Worm (Caenorhabditis elegans) whole organism, mixed stage, embryonic: ENCODE results near the gene arrd-11.

Source experiments
- M03D4.4 ChIP-seq: sonication (generic microtip); optimal IDR thresholded peaks from 2 replicates; lab custom pipeline; 2017; ENCODE audit warnings: mild to moderate bottlenecking, missing genetic modification characterization, missing compliant biosample characterization
- bed-3 ChIP-seq: fragments of 200-800 bp; sonication (Bioruptor generic); optimal IDR thresholded peaks from 3 replicates; lab custom pipeline; 2018; ENCODE audit warnings: mild to moderate bottlenecking, missing genetic modification characterization, moderate library complexity, missing compliant biosample characterization
- blmp-1 ChIP-seq: fragments of 150-350 bp; optimal IDR thresholded peaks from 2 replicates; lab custom pipeline; 2014; ENCODE audit warnings: missing biosample characterization, missing genetic modification characterization
- ceh-39 ChIP-seq: fragments of 150-350 bp; optimal IDR thresholded peaks from 2 replicates; lab custom pipeline; 2014; ENCODE audit warnings: missing biosample characterization, missing genetic modification characterization
- ceh-43 ChIP-seq: fragments of 200-800 bp; sonication (Bioruptor generic); optimal IDR thresholded peaks from 2 replicates; lab custom pipeline; 2018; ENCODE audit warnings: mild to moderate bottlenecking, missing genetic modification characterization, moderate library complexity, missing compliant biosample characterization
- ceh-83 ChIP-seq: fragments of 200-800 bp; sonication (Bioruptor generic); optimal IDR thresholded peaks from 2 replicates; lab custom pipeline; 2018; ENCODE audit warnings: mild to moderate bottlenecking, missing genetic modification characterization, missing compliant biosample characterization
- ces-1 ChIP-seq: fragments of 150-350 bp; optimal IDR thresholded peaks from 2 replicates; lab custom pipeline; 2014; ENCODE audit warnings: missing biosample characterization, missing genetic modification reagents, missing genetic modification characterization
- cnd-1 ChIP-seq: fragments of 200-800 bp; sonication (Bioruptor generic); optimal IDR thresholded peaks from 2 replicates; lab custom pipeline; 2018; ENCODE audit warnings: mild to moderate bottlenecking, missing genetic modification characterization, missing compliant biosample characterization
- elt-1 ChIP-seq: sonication (generic microtip); optimal IDR thresholded peaks from 2 replicates; lab custom pipeline; 2017; ENCODE audit warnings: missing genetic modification characterization, mild to moderate bottlenecking, missing compliant biosample characterization, antibody characterized with exemption, moderate library complexity, borderline replicate concordance; ENCODE audit not compliant: insufficient read depth
- elt-3 ChIP-seq: fragments of 150-350 bp; optimal IDR thresholded peaks from 2 replicates; lab custom pipeline; 2014; ENCODE audit warnings: missing biosample characterization, missing genetic modification characterization
- flh-1 ChIP-seq: fragments of 200-800 bp; sonication (Bioruptor generic); optimal IDR thresholded peaks from 2 replicates; lab custom pipeline; 2018; ENCODE audit warnings: mild to moderate bottlenecking, missing genetic modification characterization, moderate library complexity, missing compliant biosample characterization
- hlh-1 ChIP-seq: fragments of 150-350 bp; optimal IDR thresholded peaks from 2 replicates; lab custom pipeline; 2014; ENCODE audit warnings: missing biosample characterization, missing genetic modification reagents, missing genetic modification characterization
- lin-13 ChIP-seq: fragments of 150-350 bp; optimal IDR thresholded peaks from 2 replicates; lab custom pipeline; 2014; ENCODE audit warnings: missing biosample characterization, missing genetic modification characterization
- lin-32 ChIP-seq: fragments of 200-800 bp; sonication (Bioruptor generic); optimal IDR thresholded peaks from 2 replicates; lab custom pipeline; 2018; ENCODE audit warnings: mild to moderate bottlenecking, missing genetic modification characterization, missing compliant biosample characterization
- lsy-2 ChIP-seq: fragments of 150-350 bp; optimal IDR thresholded peaks from 2 replicates; lab custom pipeline; 2014; ENCODE audit warnings: missing biosample characterization, missing genetic modification characterization
- mab-5 ChIP-seq: fragments of 150-350 bp; optimal IDR thresholded peaks from 2 replicates; lab custom pipeline; 2014; ENCODE audit warnings: missing biosample characterization, missing genetic modification characterization
- nhr-12 ChIP-seq: fragments of 150-350 bp; optimal IDR thresholded peaks from 2 replicates; lab custom pipeline; 2014; ENCODE audit warnings: missing biosample characterization, missing genetic modification characterization
- nhr-237 ChIP-seq: fragments of 150-350 bp; optimal IDR thresholded peaks from 2 replicates; lab custom pipeline; 2014; ENCODE audit warnings: missing biosample characterization, missing genetic modification characterization
- nhr-28 ChIP-seq: fragments of 150-350 bp; optimal IDR thresholded peaks from 2 replicates; lab custom pipeline; 2014; ENCODE audit warnings: missing biosample characterization, missing genetic modification characterization
- sem-2 ChIP-seq: fragments of 200-800 bp; sonication (Bioruptor generic); optimal IDR thresholded peaks from 2 replicates; lab custom pipeline; 2018; ENCODE audit warnings: mild to moderate bottlenecking, missing genetic modification characterization, missing compliant biosample characterization
- snpc-4 ChIP-seq: fragments of 150-350 bp; optimal IDR thresholded peaks from 2 replicates; lab custom pipeline; 2014; ENCODE audit warnings: missing biosample characterization, missing genetic modification characterization
- sptf-1 ChIP-seq: sonication (generic microtip); optimal IDR thresholded peaks from 2 replicates; lab custom pipeline; 2017; ENCODE audit warnings: mild to moderate bottlenecking, missing genetic modification characterization, moderate library complexity, missing compliant biosample characterization
- tbx-8 ChIP-seq: fragments of 200-800 bp; sonication (Bioruptor generic); optimal IDR thresholded peaks from 2 replicates; lab custom pipeline; 2018; ENCODE audit warnings: mild to moderate bottlenecking, missing genetic modification characterization, moderate library complexity, missing compliant biosample characterization
- unc-39 ChIP-seq: fragments of 150-350 bp; optimal IDR thresholded peaks from 2 replicates; lab custom pipeline; 2014; ENCODE audit warnings: missing biosample characterization, missing genetic modification characterization
- unc-62 ChIP-seq: fragments of 150-350 bp; optimal IDR thresholded peaks from 2 replicates; lab custom pipeline; 2014; ENCODE audit warnings: missing biosample characterization, missing genetic modification reagents, missing genetic modification characterization
- zip-8 ChIP-seq: fragments of 150-350 bp; optimal IDR thresholded peaks from 2 replicates; lab custom pipeline; 2014; ENCODE audit warnings: missing biosample characterization, missing genetic modification characterization
- ztf-11 ChIP-seq: fragments of 150-350 bp; optimal IDR thresholded peaks from 2 replicates; lab custom pipeline; 2014; ENCODE audit warnings: missing biosample characterization, missing genetic modification characterization

Gene arrd-11

ce11 chrII:13763009-13763468, at the start of gene arrd-11:
Gene arrd-11, plus strand, starts transcription at chrII:13763418.
- TF ChIP-seq nhr-12 (no peak), elt-3 (tag; lab: Kevin White, UChicago) (no peak), ceh-39 (tag; lab: Kevin White, UChicago) (no peak), hlh-1 (tag; lab: Kevin White, UChicago) (no peak), snpc-4 (tag; lab: Kevin White, UChicago) (no peak), M03D4.4 (tag; lab: Kevin White, UChicago) (no peak), lin-32 (GFP tag; lab: Kevin White, UChicago) (no peak), cnd-1 (tag; lab: Kevin White, UChicago) (no peak), lsy-2 (tag; lab: Kevin White, UChicago) (no peak)
- TF ChIP-seq, all 35 proteins: peak for 0

ce11 chrII:13715333-13715732, 47.9 kb upstream of the arrd-11 start:
- TF ChIP-seq elt-3 (tag; lab: Kevin White, UChicago) (no peak), ces-1 (GFP tag; lab: Kevin White, UChicago) (no peak), sptf-1 (tag; lab: Kevin White, UChicago) (peak; percentile 51), unc-62 (GFP tag; lab: Kevin White, UChicago) (no peak), elt-1 (tag; lab: Kevin White, UChicago) (no peak), snpc-4 (tag; lab: Kevin White, UChicago) (no peak)

ce11 chrII:13715733-13716132, 47.5 kb upstream of the arrd-11 start, which contains the start of gene zipt-2.3:
Gene zipt-2.3, minus strand, starts transcription at chrII:13715879.
- TF ChIP-seq ceh-83 (GFP tag; lab: Kevin White, UChicago) (no peak), tbx-8 (no peak), elt-1 (tag; lab: Kevin White, UChicago) (no peak), unc-62 (GFP tag; lab: Kevin White, UChicago) (no peak), flh-1 (GFP tag; lab: Kevin White, UChicago) (no peak), sem-2 (GFP tag; lab: Kevin White, UChicago) (no peak), mab-5 (tag; lab: Kevin White, UChicago) (no peak), bed-3 (GFP tag; lab: Kevin White, UChicago) (no peak), unc-39 (tag; lab: Kevin White, UChicago) (no peak)
- TF ChIP-seq, all 35 proteins: peak for 0

ce11 chrII:13717393-13718367, 45.5 kb upstream of the arrd-11 start:
- no peak for TF ChIP-seq ceh-39 (tag; lab: Kevin White, UChicago)
- TF ChIP-seq, all 35 proteins: peak for 0

ce11 chrII:13720650-13721049, 42.6 kb upstream of the arrd-11 start:
- TF ChIP-seq tbx-8 (no peak), zip-8 (tag; lab: Kevin White, UChicago) (no peak)

- TF ChIP-seq nhr-28 (tag; lab: Kevin White, UChicago) (no peak), unc-62 (GFP tag; lab: Kevin White, UChicago) (no peak), nhr-237 (tag; lab: Kevin White, UChicago) (no peak), ztf-11 (tag; lab: Kevin White, UChicago) (no peak), lin-32 (GFP tag; lab: Kevin White, UChicago) (no peak), M03D4.4 (tag; lab: Kevin White, UChicago) (no peak), blmp-1 (tag; lab: Kevin White, UChicago) (no peak), ceh-39 (tag; lab: Kevin White, UChicago) (no peak), snpc-4 (tag; lab: Kevin White, UChicago) (no peak), ceh-43 (no peak), elt-3 (tag; lab: Kevin White, UChicago) (no peak), mab-5 (tag; lab: Kevin White, UChicago) (no peak), lin-13 (tag; lab: Kevin White, UChicago) (no peak)
- TF ChIP-seq, all 35 proteins: peak for 0
Observed at ce11 chrII:13721218-13721617, 42.0 kb upstream of the arrd-11 start, which contains the start of gene sre-46. Gene sre-46, minus strand, starts transcription at chrII:13721318.
